Fruit fly (Drosophila melanogaster) whole organism, wandering third instar larva: ENCODE results near the gene CG11811.
A peak's percentile ranks its signal among the peaks of the same experiment; 100 is the strongest.

Source experiments
- Abd-B ChIP-seq: fragments of >200 bp; optimal IDR thresholded peaks from 2 replicates; lab custom pipeline; 2017; ENCODE audit warnings: missing biosample characterization, missing genetic modification characterization
- CG32264 ChIP-seq: fragments of 200-800 bp; sonication (Bioruptor generic); optimal IDR thresholded peaks from 2 replicates; lab custom pipeline; 2016; ENCODE audit warnings: missing biosample characterization, missing genetic modification characterization
- CG9705 ChIP-seq: fragments of 200-800 bp; sonication (Bioruptor generic); optimal IDR thresholded peaks from 2 replicates; lab custom pipeline; 2018; ENCODE audit warnings: missing biosample characterization, mild to moderate bottlenecking, missing genetic modification characterization
- CrebA ChIP-seq: fragments of 200-800 bp; sonication (Bioruptor generic); optimal IDR thresholded peaks from 2 replicates; lab custom pipeline; 2016; ENCODE audit warnings: missing biosample characterization, mild to moderate bottlenecking, missing genetic modification characterization, borderline replicate concordance
- Dfd ChIP-seq: fragments of >200 bp; optimal IDR thresholded peaks from 2 replicates; lab custom pipeline; 2017; ENCODE audit warnings: missing biosample characterization, missing genetic modification characterization
- Dif ChIP-seq: fragments of 200-275, 200-300 bp; sonication (Bioruptor generic); optimal IDR thresholded peaks from 2 replicates; lab custom pipeline; 2018; ENCODE audit warnings: missing biosample characterization, missing genetic modification characterization; ENCODE audit not compliant: partially characterized antibody
- GATAd ChIP-seq: sonication (Bioruptor generic); optimal IDR thresholded peaks from 2 replicates; lab custom pipeline; 2016; ENCODE audit warnings: missing biosample characterization, missing genetic modification characterization
- HLH106 ChIP-seq: fragments of 200-800 bp; optimal IDR thresholded peaks from 3 replicates; lab custom pipeline; 2019; ENCODE audit warnings: missing biosample characterization, mild to moderate bottlenecking, missing genetic modification characterization, moderate library complexity
- Hnf4 ChIP-seq: fragments of 200-800 bp; sonication (Bioruptor generic); optimal IDR thresholded peaks from 2 replicates; lab custom pipeline; 2016; ENCODE audit warnings: missing biosample characterization, mild to moderate bottlenecking, missing genetic modification characterization
- Hr78 ChIP-seq: fragments of >200 bp; optimal IDR thresholded peaks from 2 replicates; lab custom pipeline; 2017; ENCODE audit warnings: missing biosample characterization, missing genetic modification characterization
- Hr83 ChIP-seq: fragments of 200-300 bp; sonication (Bioruptor generic); optimal IDR thresholded peaks from 2 replicates; lab custom pipeline; 2016; ENCODE audit warnings: missing biosample characterization, mild to moderate bottlenecking, missing genetic modification characterization, moderate library complexity; ENCODE audit not compliant: poor library complexity, severe bottlenecking
- Myc ChIP-seq: fragments of >200 bp; optimal IDR thresholded peaks from 2 replicates; lab custom pipeline; 2017
- N ChIP-seq: fragments of >200 bp; optimal IDR thresholded peaks from 2 replicates; lab custom pipeline; 2018; ENCODE audit warnings: missing biosample characterization, missing external identifiers, missing genetic modification characterization
- OdsH ChIP-seq: fragments of 200-800 bp; sonication (Bioruptor generic); optimal IDR thresholded peaks from 2 replicates; lab custom pipeline; 2016; ENCODE audit warnings: missing biosample characterization, mild to moderate bottlenecking, missing genetic modification characterization
- Rel ChIP-seq, 2 experiments: fragments of 200-800 bp; sonication (Bioruptor generic) in 1 of 2; optimal IDR thresholded peaks; 2 replicates in 1 of 2; 3 replicates in 1 of 2; lab custom pipeline; 2016 to 2019; ENCODE audit warnings: mild to moderate bottlenecking in 2 of 2, missing biosample characterization in 2 of 2, missing genetic modification characterization in 2 of 2, moderate library complexity in 1 of 2
- Sp1 ChIP-seq: fragments of 200-800 bp; sonication (Bioruptor generic); optimal IDR thresholded peaks from 3 replicates; lab custom pipeline; 2019; ENCODE audit warnings: missing biosample characterization, mild to moderate bottlenecking, missing genetic modification characterization, moderate library complexity
- Vsx2 ChIP-seq: fragments of 200-300, 225-300 bp; sonication (Bioruptor generic); optimal IDR thresholded peaks from 2 replicates; lab custom pipeline; 2018; ENCODE audit warnings: missing biosample characterization, missing genetic modification characterization; ENCODE audit not compliant: partially characterized antibody
- br ChIP-seq: fragments of 200-800 bp; sonication (Bioruptor generic); optimal IDR thresholded peaks from 2 replicates; lab custom pipeline; 2016; ENCODE audit warnings: missing biosample characterization, missing genetic modification characterization
- brk ChIP-seq: fragments of 200-800 bp; sonication (Bioruptor generic); optimal IDR thresholded peaks from 2 replicates; lab custom pipeline; 2016; ENCODE audit warnings: missing biosample characterization, mild to moderate bottlenecking, missing genetic modification characterization
- dl ChIP-seq, 2 experiments: fragments of 175-275, 200-275 bp in 1 of 2; fragments of 200-275 bp in 1 of 2; sonication (Bioruptor generic); optimal IDR thresholded peaks; lab custom pipeline; 2018; ENCODE audit warnings: mild to moderate bottlenecking in 2 of 2, missing biosample characterization in 2 of 2, missing genetic modification characterization in 2 of 2, moderate library complexity in 2 of 2; ENCODE audit not compliant: partially characterized antibody in 2 of 2, insufficient read depth in 1 of 2
- dmrt93B ChIP-seq: fragments of 200-800 bp; sonication (Bioruptor generic); optimal IDR thresholded peaks from 2 replicates; lab custom pipeline; 2018; ENCODE audit warnings: missing biosample characterization, mild to moderate bottlenecking, missing genetic modification characterization
- dsf ChIP-seq: sonication (Bioruptor generic); optimal IDR thresholded peaks from 2 replicates; lab custom pipeline; 2016; ENCODE audit warnings: missing biosample characterization, missing genetic modification characterization, borderline replicate concordance
- ey ChIP-seq: fragments of 200-800 bp; sonication (Bioruptor generic); optimal IDR thresholded peaks from 2 replicates; lab custom pipeline; 2016; ENCODE audit warnings: missing biosample characterization, missing genetic modification characterization
- foxo ChIP-seq, 2 experiments: fragments of 200-800 bp; sonication (Bioruptor generic); optimal IDR thresholded peaks; 2 replicates in 1 of 2; 3 replicates in 1 of 2; lab custom pipeline; 2016 to 2017; ENCODE audit warnings: missing biosample characterization in 2 of 2, missing genetic modification characterization in 2 of 2
- fru ChIP-seq: fragments of 200-800 bp; sonication (Bioruptor generic); optimal IDR thresholded peaks from 3 replicates; lab custom pipeline; 2016; ENCODE audit warnings: missing biosample characterization, mild to moderate bottlenecking, missing genetic modification characterization
- h ChIP-seq: fragments of 200-800 bp; sonication (Bioruptor generic); optimal IDR thresholded peaks from 3 replicates; lab custom pipeline; 2016; ENCODE audit warnings: missing biosample characterization, mild to moderate bottlenecking, missing genetic modification characterization
- jim ChIP-seq: fragments of 175-275, 200-325 bp; sonication (Bioruptor generic); optimal IDR thresholded peaks from 2 replicates; lab custom pipeline; 2016; ENCODE audit warnings: missing biosample characterization, mild to moderate bottlenecking, missing genetic modification characterization
- lola ChIP-seq: fragments of >200 bp; optimal IDR thresholded peaks from 2 replicates; lab custom pipeline; 2017; ENCODE audit warnings: missing biosample characterization, missing genetic modification characterization
- psq ChIP-seq: fragments of 200-800 bp; sonication (Bioruptor generic); optimal IDR thresholded peaks from 3 replicates; lab custom pipeline; 2017; ENCODE audit warnings: missing biosample characterization, mild to moderate bottlenecking, missing genetic modification characterization, moderate library complexity
- rgr ChIP-seq: fragments of 200-800 bp; sonication (Bioruptor generic); optimal IDR thresholded peaks from 3 replicates; lab custom pipeline; 2016; ENCODE audit warnings: missing biosample characterization, mild to moderate bottlenecking, missing genetic modification characterization
- sage ChIP-seq: fragments of 200-800 bp; sonication (Bioruptor generic); optimal IDR thresholded peaks from 2 replicates; lab custom pipeline; 2016; ENCODE audit warnings: missing biosample characterization, mild to moderate bottlenecking, missing genetic modification characterization
- sv ChIP-seq: fragments of 200-800 bp; sonication (Bioruptor generic); optimal IDR thresholded peaks from 3 replicates; lab custom pipeline; 2016; ENCODE audit warnings: missing biosample characterization, missing genetic modification characterization
- tai ChIP-seq: sonication (Bioruptor generic); optimal IDR thresholded peaks from 2 replicates; lab custom pipeline; 2016; ENCODE audit warnings: missing biosample characterization, missing genetic modification characterization
- usp ChIP-seq: fragments of >200 bp; optimal IDR thresholded peaks from 2 replicates; lab custom pipeline; 2017; ENCODE audit warnings: missing biosample characterization, missing genetic modification characterization
- woc ChIP-seq: sonication (Bioruptor generic); optimal IDR thresholded peaks from 2 replicates; lab custom pipeline; 2016; ENCODE audit warnings: missing biosample characterization, mild to moderate bottlenecking, missing genetic modification characterization

Gene CG11811

dm6 chr3L:10727123-10727522 is 36.3 kb downstream of the CG11811 start:
- no peak for TF ChIP-seq CG32264 (GFP tag; lab: Kevin White, UChicago)
- no peak for TF ChIP-seq lola (GFP tag; lab: Kevin White, UChicago)
- TF ChIP-seq Hr78: no peak
- TF ChIP-seq foxo (GFP tag; optimal IDR thresholded peaks at IDR 0.05; lab: Kevin White, UChicago): no peak
- TF ChIP-seq Sp1: no peak
- no peak for TF ChIP-seq Dfd
- no peak for TF ChIP-seq ey (GFP tag; lab: Kevin White, UChicago)
- TF ChIP-seq Abd-B: no peak
- TF ChIP-seq fru (GFP tag; lab: Kevin White, UChicago): no peak
- no peak for TF ChIP-seq dsf
- TF ChIP-seq tai: no peak
- no peak for TF ChIP-seq Myc (lab: Kevin White, UChicago)
- TF ChIP-seq psq (GFP tag; lab: Kevin White, UChicago): no peak
- no peak for TF ChIP-seq HLH106 (tag; lab: Kevin White, UChicago)

dm6 chr3L:10732032-10732431 is 41.2 kb downstream of the CG11811 start:
- no peak for TF ChIP-seq psq (GFP tag; lab: Kevin White, UChicago)
- no peak for TF ChIP-seq Hr83
- no peak for TF ChIP-seq fru (GFP tag; lab: Kevin White, UChicago)
- TF ChIP-seq OdsH (GFP tag; lab: Kevin White, UChicago): no peak
- no peak for TF ChIP-seq HLH106 (tag; lab: Kevin White, UChicago)
- TF ChIP-seq Sp1: no peak
- no peak for TF ChIP-seq dl (GFP tag; optimal IDR thresholded peaks at IDR 0.05; lab: Kevin White, UChicago; ENCODE audit: insufficient read depth in 1 of 2, partially characterized antibody in 2 of 2)

DNA sequence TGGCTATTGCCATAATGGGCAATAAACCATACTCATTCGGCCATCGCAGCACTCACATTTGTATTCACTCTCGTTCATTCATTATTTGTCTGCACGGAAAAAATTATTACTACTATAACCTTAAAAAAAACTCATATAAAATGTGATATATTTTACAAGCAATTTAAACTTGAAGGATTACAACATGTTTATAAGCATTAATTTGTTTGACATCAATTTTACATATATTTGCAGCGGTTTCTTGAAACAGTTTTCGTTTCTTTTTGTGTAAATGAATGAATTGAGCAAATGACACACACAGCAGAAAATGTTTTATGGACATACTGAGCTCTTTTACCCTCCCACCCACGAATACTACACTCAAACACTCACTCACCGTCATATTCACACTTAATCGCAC is 42.7 kb downstream of the CG11811 start:
- TF ChIP-seq lola (GFP tag; lab: Kevin White, UChicago): no peak
- TF ChIP-seq Dif (GFP tag; lab: Kevin White, UChicago): no peak
- TF ChIP-seq h (GFP tag; lab: Kevin White, UChicago): no peak
- TF ChIP-seq sage (GFP tag; lab: Kevin White, UChicago): no peak
- no peak for TF ChIP-seq Sp1
- TF ChIP-seq Myc (lab: Kevin White, UChicago): no peak
- TF ChIP-seq dsf: no peak
- TF ChIP-seq brk (GFP tag; lab: Kevin White, UChicago): no peak
- TF ChIP-seq dmrt93B (GFP tag; lab: Kevin White, UChicago): no peak
- no peak for TF ChIP-seq Hr78
- TF ChIP-seq Rel (GFP tag; optimal IDR thresholded peaks at IDR 0.05; lab: Kevin White, UChicago): no peak
- no peak for TF ChIP-seq Rel (tag; optimal IDR thresholded peaks at IDR 0.05; lab: Kevin White, UChicago)
- no peak for TF ChIP-seq sv

- no peak for TF ChIP-seq dl (GFP tag; optimal IDR thresholded peaks at IDR 0.05; lab: Kevin White, UChicago; ENCODE audit: insufficient read depth in 1 of 2, partially characterized antibody in 2 of 2)
- TF ChIP-seq ey (GFP tag; lab: Kevin White, UChicago): no peak
- no peak for TF ChIP-seq brk (GFP tag; lab: Kevin White, UChicago)
- TF ChIP-seq foxo (GFP tag; optimal IDR thresholded peaks at IDR 0.05; lab: Kevin White, UChicago): no peak
- no peak for TF ChIP-seq OdsH (GFP tag; lab: Kevin White, UChicago)
- no peak for TF ChIP-seq Rel (GFP tag; optimal IDR thresholded peaks at IDR 0.05; lab: Kevin White, UChicago)
- TF ChIP-seq Rel (tag; optimal IDR thresholded peaks at IDR 0.05; lab: Kevin White, UChicago): no peak
- no peak for TF ChIP-seq rgr (GFP tag; lab: Kevin White, UChicago)
- no peak for TF ChIP-seq dsf
- no peak for TF ChIP-seq jim (GFP tag; lab: Kevin White, UChicago)
- no peak for TF ChIP-seq Dif (GFP tag; lab: Kevin White, UChicago)
- no peak for TF ChIP-seq psq (GFP tag; lab: Kevin White, UChicago)
- TF ChIP-seq CG32264 (GFP tag; lab: Kevin White, UChicago): no peak
- TF ChIP-seq Hnf4: no peak
- no peak for TF ChIP-seq Hr78
Measured at dm6 chr3L:10734561-10734960, 43.7 kb downstream of the CG11811 start.

- TF ChIP-seq CG9705 (GFP tag; lab: Kevin White, UChicago): no peak
- no peak for TF ChIP-seq Rel (GFP tag; optimal IDR thresholded peaks at IDR 0.05; lab: Kevin White, UChicago)
- TF ChIP-seq Rel (tag; optimal IDR thresholded peaks at IDR 0.05; lab: Kevin White, UChicago): no peak
- no peak for TF ChIP-seq tai
- no peak for TF ChIP-seq CrebA (GFP tag; lab: Kevin White, UChicago)
- TF ChIP-seq br (GFP tag; lab: Kevin White, UChicago): no peak
- TF ChIP-seq foxo (GFP tag; optimal IDR thresholded peaks at IDR 0.05; lab: Kevin White, UChicago): peak in 1 of 2 experiments; percentile 38
- no peak for TF ChIP-seq usp (GFP tag; lab: Kevin White, UChicago)
- TF ChIP-seq woc (GFP tag; lab: Kevin White, UChicago): peak; percentile 5
- no peak for TF ChIP-seq psq (GFP tag; lab: Kevin White, UChicago)
- TF ChIP-seq Vsx2 (GFP tag; lab: Kevin White, UChicago): no peak
- peak; percentile 28 for TF ChIP-seq ey (GFP tag; lab: Kevin White, UChicago)
- peak; percentile 32 for TF ChIP-seq h (GFP tag; lab: Kevin White, UChicago)
- TF ChIP-seq Hr83: no peak
- TF ChIP-seq sv: peak; percentile 8
- no peak for TF ChIP-seq Sp1
- TF ChIP-seq Abd-B: no peak
- no peak for TF ChIP-seq N (GFP tag; lab: Kevin White, UChicago)
- TF ChIP-seq dsf: no peak
- no peak for TF ChIP-seq sage (GFP tag; lab: Kevin White, UChicago)
- no peak for TF ChIP-seq GATAd (GFP tag; lab: Kevin White, UChicago)
Measured at dm6 chr3L:10735095-10735494, 44.3 kb downstream of the CG11811 start.
